Fruit fly (Drosophila melanogaster): ENCODE measurements around the gene Adss.

Gene Adss

dm6 chr3R:20872688-20873087 lies 42.3 kb upstream of the Adss start, which contains the start of gene TotC:
TSS of gene TotC (plus strand) at chr3R:20872988.
- TF ChIP-seq CG15269 (tag; optimal IDR thresholded peaks at IDR 0.05) (no peak), ewg (GFP tag; optimal IDR thresholded peaks at IDR 0.05) (no peak), corto (GFP tag; optimal IDR thresholded peaks at IDR 0.05) (no peak), CG7963 (GFP tag; IDR thresholded peaks at IDR 0.05; ENCODE audit: partially characterized antibody) (no peak), CG13894 (tag; optimal IDR thresholded peaks at IDR 0.05) (no peak), vfl (GFP tag; optimal IDR thresholded peaks at IDR 0.05) (no peak), pum (GFP tag; optimal IDR thresholded peaks at IDR 0.05) (no peak), eyg (GFP tag; optimal IDR thresholded peaks at IDR 0.05) (no peak), TFAM (GFP tag; optimal IDR thresholded peaks at IDR 0.05) (no peak), nom (GFP tag; optimal IDR thresholded peaks at IDR 0.05) (no peak), CG11696 (GFP tag; IDR thresholded peaks at IDR 0.05) (no peak), CG17359 (tag; optimal IDR thresholded peaks at IDR 0.05) (no peak), scrt (GFP tag; optimal IDR thresholded peaks at IDR 0.05) (no peak), Opbp (GFP tag; IDR thresholded peaks at IDR 0.05; ENCODE audit: partially characterized antibody) (no peak), croc (GFP tag; conservative IDR thresholded peaks at IDR 0.05) (no peak), Ravus (GFP tag; IDR thresholded peaks at IDR 0.05) (no peak), NfI (GFP tag; optimal IDR thresholded peaks at IDR 0.05) (no peak)

dm6 chr3R:20870736-20871135 lies 40.4 kb upstream of the Adss start, which contains the start of gene TotA:
TSS of gene TotA (plus strand) at chr3R:20871036.
- no peak for TF ChIP-seq kay (GFP tag; optimal IDR thresholded peaks at IDR 0.05)
- no peak for TF ChIP-seq HLHmδ (GFP tag; optimal IDR thresholded peaks at IDR 0.05)
- TF ChIP-seq ind (GFP tag; optimal IDR thresholded peaks at IDR 0.05): no peak

DNA sequence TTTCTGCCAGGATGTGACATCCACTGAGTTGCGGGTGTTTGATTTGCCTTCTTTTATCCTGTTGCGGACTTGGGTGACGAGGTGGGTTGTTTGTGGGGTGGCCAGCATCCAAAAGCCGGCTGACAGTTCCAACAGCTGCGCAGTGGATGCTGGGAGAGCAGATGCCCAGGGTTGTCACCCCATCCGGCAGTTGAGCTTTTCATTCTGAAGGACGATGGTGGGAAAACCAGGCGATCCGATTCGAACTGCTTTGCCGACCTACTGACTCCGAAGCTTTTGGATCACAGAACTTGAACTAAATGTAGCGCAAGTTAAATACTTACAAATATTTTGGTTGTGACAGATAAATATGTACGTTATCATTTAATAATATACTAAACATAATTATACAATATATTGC lies 35.8 kb upstream of the Adss start, which contains the start of gene KaiR1D:
KaiR1D (minus strand) TSS at position 28 of the 400 bp plus-strand sequence.
- TF ChIP-seq NFAT (GFP tag; IDR thresholded peaks at IDR 0.05) (0 out of 2 replicates have a peak, but pooled peaks have one; percentile 14), ewg (GFP tag; optimal IDR thresholded peaks at IDR 0.05) (peak; percentile 100), seq (GFP tag; IDR thresholded peaks at IDR 0.05) (peak; percentile 42; the same call in 1 of the 2 replicates), H15 (GFP tag; IDR thresholded peaks at IDR 0.05) (0 out of 3 replicates have a peak, but pooled peaks have one; percentile 18), scrt (GFP tag; optimal IDR thresholded peaks at IDR 0.05) (peak; percentile 87), Hr78 (GFP tag; optimal IDR thresholded peaks at IDR 0.05) (no peak), wdn (GFP tag; IDR thresholded peaks at IDR 0.05) (no peak), CG31365 (tag; optimal IDR thresholded peaks at IDR 0.05) (peak; percentile 70), CG15514 (GFP tag; optimal IDR thresholded peaks at IDR 0.05) (peak; percentile 88), CG3995 (GFP tag; optimal IDR thresholded peaks at IDR 0.05) (no peak), pzg (GFP tag; optimal IDR thresholded peaks at IDR 0.05) (peak; percentile 43)

DNA sequence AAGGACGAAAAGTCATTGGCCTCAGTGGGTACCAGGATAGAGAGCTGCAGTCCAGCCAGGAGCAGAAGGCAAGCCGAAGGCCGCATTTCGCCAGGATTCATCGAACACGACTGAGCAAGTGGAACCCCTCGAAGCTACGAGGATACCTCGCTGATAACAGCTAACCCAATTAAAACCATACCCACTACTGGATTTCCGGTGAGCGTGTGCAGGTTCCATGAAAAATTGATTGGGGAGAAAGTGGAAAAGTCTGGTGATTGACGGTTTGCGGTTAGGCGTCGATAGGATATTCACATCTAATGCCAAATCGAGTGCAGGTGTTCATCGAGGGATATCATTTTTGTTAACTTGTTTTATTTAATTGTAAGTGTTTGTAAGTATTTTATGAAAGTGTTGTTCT lies 29.5 kb upstream of the Adss start, which contains the start of gene Ir93a:
Ir93a (minus strand) TSS at position 101 of the 400 bp plus-strand sequence.
- no peak for TF ChIP-seq CG17612 (GFP tag; IDR thresholded peaks at IDR 0.05)

DNA sequence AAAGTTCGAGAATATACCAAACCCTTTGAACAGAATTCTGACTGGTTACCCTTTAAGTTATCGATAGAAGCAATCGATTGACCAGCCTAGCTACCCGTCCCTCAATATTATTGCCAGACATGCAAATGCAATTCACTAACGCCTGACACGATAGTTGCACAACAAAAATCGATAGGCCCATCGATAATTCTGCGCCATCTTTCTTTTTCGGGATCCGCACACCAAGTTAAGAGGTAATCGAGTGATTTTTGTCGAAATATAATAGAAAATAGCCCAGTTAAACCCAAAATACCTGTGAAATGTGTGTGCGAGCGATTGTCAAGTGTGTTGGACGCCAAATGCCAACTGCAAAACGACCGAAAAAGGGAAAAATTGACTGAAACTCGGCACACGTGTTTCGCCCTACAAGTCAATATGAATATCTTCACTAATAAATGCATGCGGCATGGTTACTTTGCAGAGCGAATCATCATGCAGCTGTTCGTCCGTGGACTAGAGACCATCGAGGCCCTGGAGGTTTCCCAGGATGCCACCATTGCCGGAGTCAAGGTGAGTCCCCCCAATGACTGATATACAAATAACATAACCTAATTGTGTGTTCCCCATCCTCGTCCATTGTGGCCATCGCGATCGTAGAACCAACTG lies 20.1 kb upstream of the Adss start, which contains the start of gene RpS30:
RpS30 (plus strand) TSS at position 122 of the 645 bp plus-strand sequence.
- TF ChIP-seq CG14441 (GFP tag; IDR thresholded peaks at IDR 0.05) (no peak), CG11456 (GFP tag; IDR thresholded peaks at IDR 0.05) (no peak; the same call in 2 of the 3 replicates), ase (GFP tag; IDR thresholded peaks at IDR 0.05) (no peak), Xbp1 (GFP tag; optimal IDR thresholded peaks at IDR 0.05) (peak; percentile 49), Nf-YA (GFP tag; IDR thresholded peaks at IDR 0.05) (no peak), tna (GFP tag; IDR thresholded peaks at IDR 0.05; ENCODE audit: partially characterized antibody) (peak; percentile 95), twi (tag; optimal IDR thresholded peaks at IDR 0.05) (peak; percentile 38), CG14014 (GFP tag; IDR thresholded peaks at IDR 0.05) (no peak), C15 (GFP tag; IDR thresholded peaks at IDR 0.05) (no peak), mld (GFP tag; IDR thresholded peaks at IDR 0.05; ENCODE audit: partially characterized antibody) (peak; percentile 81; the same call in 2 of the 3 replicates), lov (optimal IDR thresholded peaks at IDR 0.05) (no peak), lov (GFP tag; IDR thresholded peaks at IDR 0.05) (no peak), tin (GFP tag; optimal IDR thresholded peaks at IDR 0.05) (no peak), abd-A (tag; optimal IDR thresholded peaks at IDR 0.05) (no peak)
